Fruit fly (Drosophila melanogaster) whole organism, embryonic: ENCODE results near the gene CG32816.

Experiments
- Asciz ChIP-seq: fragments of 200-800 bp; sonication (Bioruptor generic); optimal IDR thresholded peaks from 2 replicates; lab custom pipeline; 2017; ENCODE audit warnings: missing biosample characterization, mild to moderate bottlenecking, missing genetic modification characterization, missing genetic modification reagents
- BEAF-32 ChIP-seq: fragments of 200-800 bp; sonication (Bioruptor generic); optimal IDR thresholded peaks from 3 replicates; lab custom pipeline; 2017; ENCODE audit warnings: missing biosample characterization, missing genetic modification characterization, mild to moderate bottlenecking, moderate library complexity, missing genetic modification reagents
- CG10209 ChIP-seq: fragments of 200-800 bp; sonication (Bioruptor generic); optimal IDR thresholded peaks from 3 replicates; lab custom pipeline; 2017; ENCODE audit warnings: missing biosample characterization, mild to moderate bottlenecking, missing genetic modification characterization, missing genetic modification reagents
- CG12155 ChIP-seq: fragments of 200-800 bp; sonication (Bioruptor generic); optimal IDR thresholded peaks from 3 replicates; lab custom pipeline; 2016; ENCODE audit warnings: missing biosample characterization, missing genetic modification characterization
- CG13287 ChIP-seq: fragments of 200-800 bp; sonication (Bioruptor generic); IDR thresholded peaks from 2 replicates; pipeline ENCODE4 v1.3.6; 2022; ENCODE audit warnings: missing biosample characterization, missing genetic modification characterization; ENCODE audit not compliant: partially characterized antibody
- CG13424 ChIP-seq: fragments of 200-800 bp; sonication (Bioruptor generic); optimal IDR thresholded peaks from 2 replicates; lab custom pipeline; 2019; ENCODE audit warnings: missing biosample characterization, mild to moderate bottlenecking, missing genetic modification characterization, moderate library complexity
- CG13624 ChIP-seq: fragments of 200-800 bp; sonication (Bioruptor generic); optimal IDR thresholded peaks from 2 replicates; lab custom pipeline; 2016; ENCODE audit warnings: missing biosample characterization, missing genetic modification characterization
- CG15479 ChIP-seq: fragments of 200-800 bp; sonication (Bioruptor generic); optimal IDR thresholded peaks from 3 replicates; lab custom pipeline; 2019; ENCODE audit warnings: missing biosample characterization, mild to moderate bottlenecking, missing genetic modification characterization, moderate library complexity
- CG1647 ChIP-seq: fragments of 200-800 bp; sonication (Bioruptor generic); optimal IDR thresholded peaks from 3 replicates; lab custom pipeline; 2016; ENCODE audit warnings: missing biosample characterization, missing genetic modification characterization
- CG17186 ChIP-seq: fragments of 200-800 bp; sonication (Bioruptor generic); optimal IDR thresholded peaks from 3 replicates; lab custom pipeline; 2017; ENCODE audit warnings: missing biosample characterization, missing genetic modification reagents, missing genetic modification characterization
- CG18262 ChIP-seq: fragments of 200-800 bp; optimal IDR thresholded peaks from 3 replicates; lab custom pipeline; 2019; ENCODE audit warnings: missing biosample characterization, mild to moderate bottlenecking, missing genetic modification characterization, moderate library complexity
- CG2129 ChIP-seq: fragments of 200-800 bp; sonication (Bioruptor generic); IDR thresholded peaks from 2 replicates; pipeline ENCODE4 v1.3.6; 2022; ENCODE audit warnings: missing biosample characterization, missing genetic modification characterization; ENCODE audit not compliant: partially characterized antibody
- CG2199 ChIP-seq: fragments of 200-800 bp; sonication (Bioruptor generic); IDR thresholded peaks from 3 replicates; pipeline ENCODE4 v1.3.6; 2022; ENCODE audit warnings: missing biosample characterization, missing genetic modification characterization
- CG30431 ChIP-seq: fragments of 200-800 bp; sonication (Bioruptor generic); optimal IDR thresholded peaks from 2 replicates; lab custom pipeline; 2017; ENCODE audit warnings: missing biosample characterization, missing genetic modification characterization
- CG6791 ChIP-seq: fragments of 200-800 bp; sonication (Bioruptor generic); IDR thresholded peaks from 3 replicates; pipeline ENCODE4 v1.3.6; 2022; ENCODE audit warnings: missing biosample characterization, missing genetic modification characterization; ENCODE audit not compliant: partially characterized antibody
- CG7786 ChIP-seq: fragments of 200-800 bp; sonication (Bioruptor generic); optimal IDR thresholded peaks from 2 replicates; lab custom pipeline; 2016; ENCODE audit warnings: missing biosample characterization, missing genetic modification characterization
- CG9437 ChIP-seq: fragments of 200-800 bp; sonication (Bioruptor generic); optimal IDR thresholded peaks from 2 replicates; lab custom pipeline; 2018; ENCODE audit warnings: missing biosample characterization, mild to moderate bottlenecking, missing genetic modification characterization
- CG9727 ChIP-seq: fragments of 200-800 bp; sonication (Bioruptor generic); optimal IDR thresholded peaks from 3 replicates; lab custom pipeline; 2017; ENCODE audit warnings: missing biosample characterization, mild to moderate bottlenecking, missing genetic modification characterization
- CG9797 ChIP-seq: fragments of 200-800 bp; sonication (Bioruptor generic); optimal IDR thresholded peaks from 3 replicates; lab custom pipeline; 2018; ENCODE audit warnings: missing biosample characterization, mild to moderate bottlenecking, missing genetic modification characterization
- CTCF ChIP-seq: fragments of 200-800 bp; sonication (Bioruptor generic); optimal IDR thresholded peaks from 2 replicates; lab custom pipeline; 2017; ENCODE audit warnings: missing biosample characterization, mild to moderate bottlenecking, missing genetic modification characterization, moderate library complexity
- CrebB ChIP-seq: fragments of 200-800 bp; sonication (Bioruptor generic); optimal IDR thresholded peaks from 3 replicates; lab custom pipeline; 2018; ENCODE audit warnings: missing biosample characterization, mild to moderate bottlenecking, missing genetic modification characterization
- Dad ChIP-seq: fragments of 200-800 bp; sonication (Bioruptor generic); optimal IDR thresholded peaks from 3 replicates; lab custom pipeline; 2016; ENCODE audit warnings: missing biosample characterization, missing genetic modification characterization
- Doc2 ChIP-seq: fragments of 200-800 bp; sonication (Bioruptor generic); IDR thresholded peaks from 2 replicates; pipeline ENCODE4 v1.3.6; 2022; ENCODE audit warnings: missing biosample characterization, missing genetic modification characterization
- Ets65A ChIP-seq: fragments of 200-800 bp; sonication (Bioruptor generic); peaks from one replicate; lab custom pipeline; 2016; ENCODE audit warnings: missing biosample characterization, missing genetic modification characterization
- HHEX ChIP-seq: fragments of 200-800 bp; sonication (Bioruptor generic); optimal IDR thresholded peaks from 3 replicates; lab custom pipeline; 2017; ENCODE audit warnings: missing biosample characterization, mild to moderate bottlenecking, missing genetic modification characterization, missing genetic modification reagents
- Hand ChIP-seq: fragments of 200-800 bp; sonication (Bioruptor generic); optimal IDR thresholded peaks from 2 replicates; lab custom pipeline; 2017; ENCODE audit warnings: mild to moderate bottlenecking, missing biosample characterization, missing genetic modification reagents, missing genetic modification characterization
- Hey ChIP-seq: fragments of 200-800 bp; sonication (Bioruptor generic); optimal IDR thresholded peaks from 3 replicates; lab custom pipeline; 2018; ENCODE audit warnings: missing biosample characterization, mild to moderate bottlenecking, missing genetic modification characterization
- Hmr ChIP-seq: fragments of 200-800 bp; sonication (Bioruptor generic); optimal IDR thresholded peaks from 3 replicates; lab custom pipeline; 2017; ENCODE audit warnings: mild to moderate bottlenecking, missing biosample characterization, missing genetic modification reagents, missing genetic modification characterization
- Max ChIP-seq: fragments of 200-800 bp; sonication (Bioruptor generic); optimal IDR thresholded peaks from 2 replicates; lab custom pipeline; 2016; ENCODE audit warnings: missing biosample characterization, mild to moderate bottlenecking, missing genetic modification characterization
- Med ChIP-seq: fragments of 200-800 bp; sonication (Bioruptor generic); peaks from one replicate; lab custom pipeline; 2016; ENCODE audit warnings: missing biosample characterization, missing genetic modification characterization, mild to moderate bottlenecking, inconsistent platforms, moderate library complexity
- Pdp1 ChIP-seq, 2 experiments: fragments of 200-800 bp; sonication (Bioruptor generic); optimal IDR thresholded peaks; 3 replicates each; lab custom pipeline; 2016; ENCODE audit warnings: missing biosample characterization in 2 of 2, missing genetic modification characterization in 2 of 2, mild to moderate bottlenecking in 1 of 2, moderate library complexity in 1 of 2
- Scr ChIP-seq: fragments of 200-800 bp; sonication (Bioruptor generic); IDR thresholded peaks from 2 replicates; pipeline ENCODE4 v1.3.6; 2022; ENCODE audit warnings: missing biosample characterization, missing genetic modification characterization; ENCODE audit not compliant: partially characterized antibody
- Side ChIP-seq: fragments of 200-800 bp; sonication (Bioruptor generic); optimal IDR thresholded peaks from 2 replicates; lab custom pipeline; 2016; ENCODE audit warnings: missing biosample characterization, missing genetic modification characterization
- Sry-δ ChIP-seq: fragments of 200-800 bp; sonication (Bioruptor generic); optimal IDR thresholded peaks from 2 replicates; lab custom pipeline; 2016; ENCODE audit warnings: missing biosample characterization, missing genetic modification characterization
- Ssrp ChIP-seq: fragments of 200-800 bp; sonication (Bioruptor generic); optimal IDR thresholded peaks from 2 replicates; lab custom pipeline; 2018; ENCODE audit warnings: missing biosample characterization, mild to moderate bottlenecking, missing genetic modification characterization, moderate library complexity
- abd-A ChIP-seq: fragments of 200-800 bp; sonication (Bioruptor generic); optimal IDR thresholded peaks from 3 replicates; lab custom pipeline; 2019; ENCODE audit warnings: missing biosample characterization, mild to moderate bottlenecking, missing genetic modification characterization, moderate library complexity
- al ChIP-seq: fragments of 200-800 bp; sonication (Bioruptor generic); IDR thresholded peaks from 2 replicates; pipeline ENCODE4 v1.3.6; 2022; ENCODE audit warnings: missing biosample characterization, missing genetic modification characterization
- ato ChIP-seq: fragments of 200-800 bp; sonication (Bioruptor generic); IDR thresholded peaks from 2 replicates; pipeline ENCODE4 v1.3.6; 2022; ENCODE audit warnings: missing biosample characterization, missing genetic modification characterization; ENCODE audit not compliant: partially characterized antibody
- crc ChIP-seq: fragments of 200-800 bp; sonication (Bioruptor generic); optimal IDR thresholded peaks from 2 replicates; lab custom pipeline; 2016; ENCODE audit warnings: missing biosample characterization, missing genetic modification characterization
- en ChIP-seq: fragments of 200-800 bp; sonication (Bioruptor generic); optimal IDR thresholded peaks from 2 replicates; lab custom pipeline; 2016; ENCODE audit warnings: missing biosample characterization, missing genetic modification characterization
- grn ChIP-seq: fragments of 200-800 bp; sonication (Bioruptor generic); optimal IDR thresholded peaks from 3 replicates; lab custom pipeline; 2017; ENCODE audit warnings: missing biosample characterization, missing genetic modification characterization
- ken ChIP-seq: fragments of 200-800 bp; sonication (Bioruptor generic); IDR thresholded peaks from 3 replicates; pipeline ENCODE4 v1.3.6; 2022; ENCODE audit warnings: missing biosample characterization, missing genetic modification characterization
- lilli ChIP-seq: fragments of 200-800 bp; sonication (Bioruptor generic); optimal IDR thresholded peaks from 3 replicates; lab custom pipeline; 2016; ENCODE audit warnings: missing biosample characterization, missing genetic modification characterization
- nmo ChIP-seq: fragments of 200-800 bp; sonication (Bioruptor generic); optimal IDR thresholded peaks from 2 replicates; lab custom pipeline; 2018; ENCODE audit warnings: missing biosample characterization, mild to moderate bottlenecking, missing genetic modification characterization, moderate library complexity
- pita ChIP-seq: fragments of 200-800 bp; sonication (Bioruptor generic); optimal IDR thresholded peaks from 2 replicates; lab custom pipeline; 2017; ENCODE audit warnings: missing biosample characterization, mild to moderate bottlenecking, missing genetic modification characterization
- slbo ChIP-seq: fragments of 200-800 bp; sonication (Bioruptor generic); IDR thresholded peaks from 2 replicates; pipeline ENCODE4 v1.3.6; 2022; ENCODE audit warnings: missing biosample characterization, missing genetic modification characterization
- stwl ChIP-seq: fragments of 200-800 bp; sonication (Bioruptor generic); optimal IDR thresholded peaks from 3 replicates; lab custom pipeline; 2018; ENCODE audit warnings: missing biosample characterization, mild to moderate bottlenecking, missing genetic modification characterization, moderate library complexity
- trem ChIP-seq: fragments of 200-800 bp; optimal IDR thresholded peaks from 3 replicates; lab custom pipeline; 2019; ENCODE audit warnings: missing biosample characterization, mild to moderate bottlenecking, missing genetic modification characterization, moderate library complexity
- wdn ChIP-seq: fragments of 200-800 bp; sonication (Bioruptor generic); IDR thresholded peaks from 2 replicates; pipeline ENCODE4 v1.3.6; 2022; ENCODE audit warnings: missing biosample characterization, missing genetic modification characterization
- zen ChIP-seq: fragments of 200-800 bp; sonication (Bioruptor generic); optimal IDR thresholded peaks from 3 replicates; lab custom pipeline; 2018; ENCODE audit warnings: missing biosample characterization, mild to moderate bottlenecking, missing genetic modification characterization, moderate library complexity
- zfh1 ChIP-seq: fragments of 200-800 bp; sonication (Bioruptor generic); IDR thresholded peaks from 3 replicates; pipeline ENCODE4 v1.3.6; 2022; ENCODE audit warnings: missing biosample characterization, missing genetic modification characterization

Gene CG32816

DNA sequence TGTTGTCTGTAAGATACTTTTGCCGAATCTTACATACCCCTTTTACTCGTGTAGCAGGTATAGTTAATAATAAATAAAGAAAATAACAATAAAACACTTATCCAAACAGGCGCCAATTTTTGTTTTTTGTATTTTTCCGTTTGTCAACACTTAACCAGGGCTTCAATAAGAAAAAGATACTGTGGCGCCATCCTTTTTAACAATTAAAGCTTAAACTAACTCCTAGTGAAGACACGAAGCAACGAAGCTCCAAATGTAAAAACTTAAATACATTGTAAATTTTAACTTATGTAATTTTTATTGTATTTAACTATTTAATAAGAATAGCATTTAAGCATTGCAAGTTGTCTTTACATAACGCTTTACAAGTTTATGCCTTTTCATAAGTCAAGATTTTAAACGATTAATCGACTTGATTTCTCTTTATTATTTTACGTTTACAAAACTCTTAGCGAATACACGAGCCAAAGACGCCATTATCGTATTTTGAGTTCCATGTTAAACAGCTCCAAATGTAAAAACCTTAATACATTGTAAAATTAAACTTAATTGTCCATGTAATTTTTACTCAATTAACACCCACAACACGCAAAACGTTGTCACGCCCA is 133.8 kb downstream of the CG32816 start (continued):
- TF ChIP-seq CG13624 (GFP tag; lab: Kevin White, UChicago), result no peak
- peak; percentile 43 for TF ChIP-seq pita (GFP tag; lab: Kevin White, UChicago)
- TF ChIP-seq CG7786 (GFP tag; lab: Kevin White, UChicago), result no peak
- no peak for TF ChIP-seq Ssrp (tag; lab: Kevin White, UChicago)
- TF ChIP-seq Ets65A (GFP tag; lab: Kevin White, UChicago), result no peak
- TF ChIP-seq CG1647 (GFP tag; lab: Kevin White, UChicago), result no peak
- TF ChIP-seq HHEX (GFP tag; lab: Kevin White, UChicago), result no peak
- no peak for TF ChIP-seq CG13287 (GFP tag; lab: Robert Waterston, UW)
- no peak for TF ChIP-seq zfh1 (GFP tag; lab: Robert Waterston, UW)
- peak; percentile 7 for TF ChIP-seq BEAF-32 (GFP tag; lab: Kevin White, UChicago)
- no peak for TF ChIP-seq CG18262
- no peak for TF ChIP-seq Hand (GFP tag; lab: Kevin White, UChicago)
- no peak for TF ChIP-seq al
- no peak for TF ChIP-seq Dad (GFP tag; lab: Kevin White, UChicago)
- no peak for TF ChIP-seq Doc2 (GFP tag; lab: Robert Waterston, UW)
- TF ChIP-seq CG2129 (GFP tag; lab: Robert Waterston, UW), result no peak
- TF ChIP-seq ato, result no peak
- TF ChIP-seq crc (GFP tag; lab: Kevin White, UChicago), result no peak
- no peak for TF ChIP-seq abd-A
- TF ChIP-seq grn (GFP tag; lab: Kevin White, UChicago), result no peak
- TF ChIP-seq CG30431 (GFP tag; lab: Kevin White, UChicago), result no peak
- no peak for TF ChIP-seq trem
- peak; percentile 64 for TF ChIP-seq Med
- TF ChIP-seq CG12155 (GFP tag; lab: Kevin White, UChicago), result no peak
- no peak for TF ChIP-seq Sry-δ (GFP tag; lab: Kevin White, UChicago)
- TF ChIP-seq wdn (GFP tag; lab: Robert Waterston, UW), result no peak
- no peak for TF ChIP-seq CG10209 (GFP tag; lab: Kevin White, UChicago)
- TF ChIP-seq CG9437, result no peak
- no peak for TF ChIP-seq CrebB (tag; lab: Kevin White, UChicago)
- no peak for TF ChIP-seq Max (GFP tag; lab: Kevin White, UChicago)
- TF ChIP-seq Scr, result no peak
- no peak for TF ChIP-seq CG9797 (GFP tag; lab: Kevin White, UChicago)
- TF ChIP-seq CG17186 (GFP tag; lab: Kevin White, UChicago), result no peak
- TF ChIP-seq en (GFP tag; lab: Kevin White, UChicago), result no peak
- TF ChIP-seq CTCF (GFP tag; lab: Kevin White, UChicago), result peak; percentile 90
- no peak for TF ChIP-seq Asciz
- TF ChIP-seq Side, result no peak
- no peak for TF ChIP-seq lilli (GFP tag; lab: Kevin White, UChicago)
- TF ChIP-seq CG13424, result no peak
- no peak for TF ChIP-seq CG9727 (GFP tag; lab: Kevin White, UChicago)
- TF ChIP-seq nmo (GFP tag; lab: Kevin White, UChicago), result peak; percentile 2
- no peak for TF ChIP-seq ken (GFP tag; lab: Robert Waterston, UW)
- TF ChIP-seq CG6791, result no peak
- peak; percentile 70 for TF ChIP-seq stwl (tag; lab: Kevin White, UChicago)
- peak in 1 of 2 experiments; percentile 71 for TF ChIP-seq Pdp1 (GFP tag; optimal IDR thresholded peaks at IDR 0.05; lab: Kevin White, UChicago)
- no peak for TF ChIP-seq CG15479
- TF ChIP-seq CG2199 (GFP tag; lab: Robert Waterston, UW), result no peak
- peak; percentile 13 for TF ChIP-seq Hmr (GFP tag; lab: Kevin White, UChicago)
- no peak for TF ChIP-seq Hey (tag; lab: Kevin White, UChicago)
- peak; percentile 51; the same call in 1 of the 2 replicates for TF ChIP-seq slbo (GFP tag; lab: Robert Waterston, UW)
- TF ChIP-seq zen (tag; lab: Kevin White, UChicago), result no peak
